Worm (Caenorhabditis elegans): ENCODE data around the gene rde-11.

The rde-11 gene

DNA sequence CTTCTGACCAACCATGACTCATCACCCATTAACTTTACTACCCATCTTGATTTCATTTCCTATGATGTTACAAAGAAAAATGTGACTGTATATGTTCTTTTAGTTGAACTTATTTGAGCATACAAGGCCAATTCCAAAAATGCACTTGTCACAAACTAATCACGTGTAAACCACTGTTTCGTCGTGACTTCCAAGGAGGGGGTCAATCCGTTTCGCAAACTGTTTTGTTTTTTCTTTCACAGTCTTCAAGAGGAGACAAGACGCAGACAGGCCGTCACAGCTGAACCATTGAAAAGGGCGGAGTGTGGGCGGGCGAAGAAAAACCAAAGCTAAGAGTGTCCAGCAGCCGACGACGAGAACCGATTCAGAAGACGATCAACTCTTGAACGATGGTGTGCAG, 25.9 kb upstream of the rde-11 start, which contains the start of gene C39E9.8 (continued):
- no peak for TF ChIP-seq ctbp-1 (GFP tag; IDR thresholded peaks at IDR 0.05)
- no peak for TF ChIP-seq hmg-1.1 (GFP tag; IDR thresholded peaks at IDR 0.05)
- TF ChIP-seq aly-2 (tag; optimal IDR thresholded peaks at IDR 0.05) = no peak
- TF ChIP-seq hlh-30 (tag; optimal IDR thresholded peaks at IDR 0.05; ENCODE audit: insufficient read depth) = peak; percentile 55
- no peak for TF ChIP-seq T20F7.1 (GFP tag; optimal IDR thresholded peaks at IDR 0.05)
- no peak for TF ChIP-seq saeg-2 (GFP tag; IDR thresholded peaks at IDR 0.05)
- no peak for TF ChIP-seq egl-43 (GFP tag; IDR thresholded peaks at IDR 0.05)
- TF ChIP-seq egl-27 (tag; optimal IDR thresholded peaks at IDR 0.05) = no peak
- peak; percentile 21 for TF ChIP-seq dve-1 (tag; optimal IDR thresholded peaks at IDR 0.05; ENCODE audit: insufficient read depth)

DNA sequence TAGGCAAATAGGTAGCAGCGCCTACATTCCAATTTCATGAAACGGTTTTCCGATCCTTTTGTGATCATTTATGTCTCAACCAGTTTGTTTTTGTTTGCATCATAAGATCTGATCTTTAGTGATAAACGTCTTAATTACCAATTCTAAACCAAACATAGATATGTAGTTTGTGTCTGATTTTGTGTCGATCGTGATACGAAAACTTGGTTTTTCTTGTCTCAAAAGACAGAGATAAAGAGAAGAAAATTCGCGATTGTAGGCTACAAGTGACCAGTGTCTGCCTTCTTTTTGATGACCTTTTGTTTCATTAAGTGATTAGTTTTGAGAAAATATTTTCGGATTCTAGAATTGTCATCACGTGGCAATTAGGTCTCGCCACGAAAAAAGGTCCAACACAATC, 24.8 kb upstream of the rde-11 start:
- no peak for TF ChIP-seq R02D3.7 (tag; optimal IDR thresholded peaks at IDR 0.05)
- no peak for TF ChIP-seq aha-1 (tag)
- peak; percentile 89 for TF ChIP-seq nhr-11 (tag; optimal IDR thresholded peaks at IDR 0.05)
- no peak for TF ChIP-seq fos-1 (tag; optimal IDR thresholded peaks at IDR 0.05)
- no peak for TF ChIP-seq madf-5 (GFP tag; IDR thresholded peaks at IDR 0.05)
- no peak for TF ChIP-seq vab-7 (GFP tag; IDR thresholded peaks at IDR 0.05)
- TF ChIP-seq tag-97 (GFP tag; IDR thresholded peaks at IDR 0.05) = no peak
- no peak for TF ChIP-seq Y75B8A.6 (GFP tag; IDR thresholded peaks at IDR 0.05)
- no peak for TF ChIP-seq ceh-28 (tag; optimal IDR thresholded peaks at IDR 0.05)
- TF ChIP-seq mdt-29 (GFP tag; IDR thresholded peaks at IDR 0.05) = no peak
- peak; percentile 20 for TF ChIP-seq hlh-11 (tag; optimal IDR thresholded peaks at IDR 0.05)
- peak; percentile 92 for TF ChIP-seq nhr-28 (tag; optimal IDR thresholded peaks at IDR 0.05)
- TF ChIP-seq mdl-1 (tag; optimal IDR thresholded peaks at IDR 0.05) = peak in 1 of 2 experiments; percentile 5
- no peak for TF ChIP-seq spr-1 (tag; optimal IDR thresholded peaks at IDR 0.05)
- TF ChIP-seq F37D6.2 (tag; optimal IDR thresholded peaks at IDR 0.05) = no peak
- TF ChIP-seq lin-13 (GFP tag; optimal IDR thresholded peaks at IDR 0.05) = no peak
- no peak for TF ChIP-seq fkh-10 (GFP tag; optimal IDR thresholded peaks at IDR 0.05)
- TF ChIP-seq ctbp-1 (GFP tag; IDR thresholded peaks at IDR 0.05) = no peak
- no peak for TF ChIP-seq nhr-42 (GFP tag; IDR thresholded peaks at IDR 0.05)
- TF ChIP-seq nhr-41 (GFP tag; IDR thresholded peaks at IDR 0.05) = no peak
- TF ChIP-seq hlh-30 (tag; optimal IDR thresholded peaks at IDR 0.05; ENCODE audit: insufficient read depth) = no peak

DNA sequence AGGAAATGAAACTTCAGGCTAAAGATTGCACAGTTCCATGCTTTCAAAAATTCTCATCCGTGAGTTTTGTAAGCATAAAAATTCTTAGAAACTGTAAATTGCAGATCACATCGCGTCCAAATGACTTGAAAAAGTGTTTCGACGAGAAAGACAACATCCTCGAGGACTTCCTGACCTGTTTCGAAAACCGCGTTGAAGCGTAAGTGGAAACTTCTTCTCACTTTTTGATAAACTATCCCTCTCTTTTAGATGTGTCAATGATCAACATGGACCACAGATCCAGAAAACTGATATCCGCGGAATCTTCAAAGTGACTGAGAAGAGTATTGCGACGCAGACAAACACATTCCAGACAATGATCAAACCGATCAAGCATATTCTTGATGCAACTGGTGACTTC, 24.1 kb upstream of the rde-11 start:
- TF ChIP-seq aha-1 (tag) (peak; percentile 9), ctbp-1 (GFP tag; IDR thresholded peaks at IDR 0.05) (no peak), arid-1 (GFP tag; conservative IDR thresholded peaks at IDR 0.05) (no peak), unc-62 (GFP tag; optimal IDR thresholded peaks at IDR 0.05 in 1 of 2) (peak in 1 of 2 experiments; percentile 94), unc-62 (tag; optimal IDR thresholded peaks at IDR 0.05) (no peak), hif-1 (tag; optimal IDR thresholded peaks at IDR 0.05) (no peak), zip-11 (GFP tag; IDR thresholded peaks at IDR 0.05) (no peak), nhr-25 (tag; optimal IDR thresholded peaks at IDR 0.05; ENCODE audit: borderline replicate concordance, insufficient read depth) (peak; percentile 8), tag-97 (GFP tag; IDR thresholded peaks at IDR 0.05) (no peak), spr-3 (GFP tag; optimal IDR thresholded peaks at IDR 0.05) (no peak), egl-27 (tag; optimal IDR thresholded peaks at IDR 0.05) (no peak), lin-1 (GFP tag; IDR thresholded peaks at IDR 0.05) (no peak), ama-1 (optimal IDR thresholded peaks at IDR 0.05) (no peak)

DNA sequence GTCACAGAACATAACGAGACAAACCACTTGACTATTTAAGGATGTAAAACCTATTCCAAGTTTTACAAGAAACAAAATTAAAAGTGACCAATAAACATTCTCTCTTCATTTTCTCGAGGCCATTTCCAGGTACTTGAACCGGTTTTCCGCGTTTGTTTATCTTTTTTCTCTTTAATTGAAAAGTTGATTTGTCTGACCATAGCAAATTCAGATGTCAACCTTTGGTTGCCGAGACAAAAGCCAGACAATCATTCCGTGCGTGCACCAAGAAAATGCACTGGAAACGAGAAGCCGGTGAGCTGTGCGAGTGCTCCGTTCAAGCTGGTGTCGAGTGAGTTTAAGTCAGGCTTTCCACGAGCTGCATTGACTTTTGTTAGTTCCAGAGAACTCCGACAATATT, 22.9 kb upstream of the rde-11 start:
- TF ChIP-seq ceh-82 (tag; optimal IDR thresholded peaks at IDR 0.05) = no peak
- no peak for TF ChIP-seq sdz-12 (GFP tag; optimal IDR thresholded peaks at IDR 0.05)
- TF ChIP-seq ceh-20 (GFP tag; IDR thresholded peaks at IDR 0.05) = 0 out of 2 replicates have a peak, but pooled peaks have one; percentile 21
- TF ChIP-seq ama-1 (optimal IDR thresholded peaks at IDR 0.05) = peak; percentile 39
- 0 out of 2 replicates have a peak, but pooled peaks have one; percentile 31 for TF ChIP-seq ctbp-1 (GFP tag; IDR thresholded peaks at IDR 0.05)
- TF ChIP-seq egl-43 (GFP tag; IDR thresholded peaks at IDR 0.05) = 0 out of 2 replicates have a peak, but pooled peaks have one; percentile 40
- peak in 1 of 2 experiments; percentile 98 for TF ChIP-seq unc-62 (GFP tag; optimal IDR thresholded peaks at IDR 0.05 in 1 of 2)
- no peak for TF ChIP-seq unc-62 (tag; optimal IDR thresholded peaks at IDR 0.05)
- TF ChIP-seq D1046.2 (GFP tag; IDR thresholded peaks at IDR 0.05) = 0 out of 2 replicates have a peak, but pooled peaks have one; percentile 17
